Worm (Caenorhabditis elegans) whole organism, L3 larva: ENCODE data around the gene F44A6.3.
A peak's percentile ranks its signal among the peaks of the same experiment; 100 is the strongest.

Experiments
- R02D3.7 ChIP-seq: fragments of 150-350 bp; optimal IDR thresholded peaks from 2 replicates; lab custom pipeline; 2014; ENCODE audit warnings: missing biosample characterization, missing genetic modification characterization
- aly-2 ChIP-seq: fragments of 150-350 bp; optimal IDR thresholded peaks from 2 replicates; lab custom pipeline; 2014; ENCODE audit warnings: missing biosample characterization, missing genetic modification characterization
- ceh-16 ChIP-seq: sonication (generic microtip); optimal IDR thresholded peaks from 2 replicates; lab custom pipeline; 2017; ENCODE audit warnings: missing biosample characterization, missing genetic modification characterization
- ceh-82 ChIP-seq: fragments of 150-350 bp; optimal IDR thresholded peaks from 2 replicates; lab custom pipeline; 2014; ENCODE audit warnings: missing biosample characterization, missing genetic modification characterization
- ceh-9 ChIP-seq: sonication (generic microtip); optimal IDR thresholded peaks from 2 replicates; lab custom pipeline; 2018; ENCODE audit warnings: missing biosample characterization, missing genetic modification characterization
- daf-12 ChIP-seq: fragments of 150-350 bp; optimal IDR thresholded peaks from 2 replicates; lab custom pipeline; 2014; ENCODE audit warnings: missing biosample characterization, missing genetic modification reagents, missing genetic modification characterization
- elt-1 ChIP-seq: fragments of 150-350 bp; optimal IDR thresholded peaks from 2 replicates; lab custom pipeline; 2014; ENCODE audit warnings: missing biosample characterization, missing genetic modification characterization
- elt-2 ChIP-seq: sonication (generic microtip); optimal IDR thresholded peaks from 2 replicates; lab custom pipeline; 2016; ENCODE audit warnings: missing genetic modification reagents, mild to moderate bottlenecking, missing genetic modification characterization, missing compliant biosample characterization
- elt-3 ChIP-seq, 3 experiments: fragments of 150-350 bp in 1 of 3; sonication (generic microtip) in 2 of 3; optimal IDR thresholded peaks; 2 replicates in 2 of 3; 4 replicates in 1 of 3; lab custom pipeline; 2014 to 2017; ENCODE audit warnings: missing biosample characterization in 3 of 3, missing genetic modification characterization in 3 of 3
- eor-1 ChIP-seq, 2 experiments: fragments of 150-350 bp; optimal IDR thresholded peaks; 2 replicates each; lab custom pipeline; 2014 to 2018; ENCODE audit warnings: missing biosample characterization in 2 of 2, missing genetic modification characterization in 2 of 2
- fos-1 ChIP-seq: fragments of 150-350 bp; optimal IDR thresholded peaks from 2 replicates; lab custom pipeline; 2014; ENCODE audit warnings: missing biosample characterization, missing genetic modification characterization
- hmg-11 ChIP-seq: sonication (generic microtip); optimal IDR thresholded peaks from 2 replicates; lab custom pipeline; 2016; ENCODE audit warnings: missing genetic modification characterization, missing compliant biosample characterization
- jun-1 ChIP-seq: fragments of 150-350 bp; optimal IDR thresholded peaks from 2 replicates; lab custom pipeline; 2014; ENCODE audit warnings: missing biosample characterization, missing genetic modification reagents, missing genetic modification characterization
- lin-15B ChIP-seq: fragments of 150-350 bp; optimal IDR thresholded peaks from 2 replicates; lab custom pipeline; 2014; ENCODE audit warnings: missing biosample characterization, missing genetic modification characterization
- lin-39 ChIP-seq: fragments of 150-350 bp; optimal IDR thresholded peaks from 2 replicates; lab custom pipeline; 2018; ENCODE audit warnings: missing biosample characterization, missing genetic modification reagents, missing genetic modification characterization
- lsy-12 ChIP-seq: sonication (generic microtip); optimal IDR thresholded peaks from 2 replicates; lab custom pipeline; 2016; ENCODE audit warnings: mild to moderate bottlenecking, missing genetic modification characterization, missing compliant biosample characterization
- mdl-1 ChIP-seq: fragments of 150-350 bp; optimal IDR thresholded peaks from 2 replicates; lab custom pipeline; 2014; ENCODE audit warnings: missing biosample characterization, missing genetic modification characterization
- mml-1 ChIP-seq: fragments of 150-350 bp; sonication (generic microtip); optimal IDR thresholded peaks from 3 replicates; lab custom pipeline; 2014; ENCODE audit warnings: missing biosample characterization, missing genetic modification characterization
- nhr-11 ChIP-seq: fragments of 150-350 bp; optimal IDR thresholded peaks from 2 replicates; lab custom pipeline; 2014; ENCODE audit warnings: missing biosample characterization, missing genetic modification characterization
- nhr-12 ChIP-seq: fragments of 150-350 bp; optimal IDR thresholded peaks from 2 replicates; lab custom pipeline; 2014; ENCODE audit warnings: missing biosample characterization, missing genetic modification characterization
- nhr-23 ChIP-seq: fragments of 150-350 bp; optimal IDR thresholded peaks from 2 replicates; lab custom pipeline; 2014; ENCODE audit warnings: missing biosample characterization, missing genetic modification reagents, missing genetic modification characterization
- nhr-237 ChIP-seq: fragments of 150-350 bp; optimal IDR thresholded peaks from 2 replicates; lab custom pipeline; 2014; ENCODE audit warnings: missing biosample characterization, missing genetic modification characterization
- nhr-25 ChIP-seq: sonication (generic microtip); optimal IDR thresholded peaks from 2 replicates; lab custom pipeline; 2017; ENCODE audit warnings: missing biosample characterization, missing genetic modification characterization
- nhr-28 ChIP-seq: fragments of 150-350 bp; optimal IDR thresholded peaks from 2 replicates; lab custom pipeline; 2014; ENCODE audit warnings: missing biosample characterization, missing genetic modification characterization
- nhr-67 ChIP-seq: fragments of 150-350 bp; optimal IDR thresholded peaks from 2 replicates; lab custom pipeline; 2014; ENCODE audit warnings: missing biosample characterization, missing genetic modification characterization
- nhr-76 ChIP-seq: fragments of 150-350 bp; sonication (generic microtip); optimal IDR thresholded peaks from 5 replicates; lab custom pipeline; 2014; ENCODE audit warnings: missing biosample characterization, missing genetic modification characterization
- pha-4 ChIP-seq: fragments of 150-350 bp; optimal IDR thresholded peaks from 2 replicates; lab custom pipeline; 2014; ENCODE audit warnings: missing biosample characterization, missing genetic modification reagents, missing genetic modification characterization
- sea-2 ChIP-seq: fragments of 150-350 bp; sonication (generic microtip); optimal IDR thresholded peaks from 4 replicates; lab custom pipeline; 2014; ENCODE audit warnings: missing biosample characterization, missing genetic modification reagents, missing genetic modification characterization
- skn-1 ChIP-seq: fragments of 150-350 bp; optimal IDR thresholded peaks from 2 replicates; lab custom pipeline; 2014; ENCODE audit warnings: missing biosample characterization, missing genetic modification characterization
- snpc-4 ChIP-seq: fragments of 150-350 bp; optimal IDR thresholded peaks from 2 replicates; lab custom pipeline; 2014; ENCODE audit warnings: missing biosample characterization, missing genetic modification characterization
- tbx-2 ChIP-seq: sonication (generic microtip); optimal IDR thresholded peaks from 2 replicates; lab custom pipeline; 2016; ENCODE audit warnings: mild to moderate bottlenecking, missing genetic modification characterization, missing compliant biosample characterization
- unc-62 ChIP-seq: fragments of 150-350 bp; sonication (generic microtip); optimal IDR thresholded peaks from 4 replicates; lab custom pipeline; 2014; ENCODE audit warnings: missing biosample characterization, missing genetic modification reagents, missing genetic modification characterization
- zag-1 ChIP-seq: fragments of 150-350 bp; optimal IDR thresholded peaks from 2 replicates; lab custom pipeline; 2014; ENCODE audit warnings: missing biosample characterization, missing genetic modification characterization
- ztf-11 ChIP-seq: fragments of 150-350 bp; optimal IDR thresholded peaks from 2 replicates; lab custom pipeline; 2014; ENCODE audit warnings: missing biosample characterization, missing genetic modification characterization

The F44A6.3 gene

ce11 chrX:10212469-10212868 is at the start of gene F44A6.3:
Gene F44A6.3 (plus strand): TSS chrX:10212769.
- no peak for TF ChIP-seq nhr-25 (tag; lab: Kevin White, UChicago)
- TF ChIP-seq ztf-11, result no peak
- no peak for TF ChIP-seq elt-3 (tag; optimal IDR thresholded peaks at IDR 0.05; lab: Kevin White, UChicago)
- TF ChIP-seq R02D3.7 (tag; lab: Kevin White, UChicago), result no peak
- TF ChIP-seq pha-4 (tag; lab: Kevin White, UChicago), result no peak
- no peak for TF ChIP-seq snpc-4
- no peak for TF ChIP-seq unc-62
- TF ChIP-seq eor-1 (tag; optimal IDR thresholded peaks at IDR 0.05; lab: Kevin White, UChicago), result no peak
- no peak for TF ChIP-seq ceh-9 (tag; lab: Kevin White, UChicago)
- no peak for TF ChIP-seq ceh-82 (tag; lab: Kevin White, UChicago)
- no peak for TF ChIP-seq jun-1 (tag; lab: Kevin White, UChicago)
- TF ChIP-seq nhr-11 (tag; lab: Kevin White, UChicago), result no peak
- no peak for TF ChIP-seq elt-1 (tag; lab: Kevin White, UChicago)
- no peak for TF ChIP-seq nhr-76 (tag; lab: Kevin White, UChicago)
- no peak for TF ChIP-seq aly-2 (tag; lab: Kevin White, UChicago)
- no peak for TF ChIP-seq nhr-67 (tag; lab: Kevin White, UChicago)

ce11 chrX:10163212-10163611 is 49.4 kb upstream of the F44A6.3 start:
- TF ChIP-seq fos-1, result no peak
- TF ChIP-seq lin-39 (tag; lab: Kevin White, UChicago), result no peak
- TF ChIP-seq lin-15B (tag; lab: Kevin White, UChicago), result no peak
- no peak for TF ChIP-seq elt-2
- no peak for TF ChIP-seq elt-3 (tag; optimal IDR thresholded peaks at IDR 0.05; lab: Kevin White, UChicago)
- TF ChIP-seq daf-12 (tag; lab: Kevin White, UChicago), result no peak
- TF ChIP-seq R02D3.7 (tag; lab: Kevin White, UChicago), result no peak
- TF ChIP-seq ceh-16 (tag; lab: Kevin White, UChicago), result no peak
- no peak for TF ChIP-seq nhr-237 (tag; lab: Kevin White, UChicago)
- no peak for TF ChIP-seq skn-1 (tag; lab: Kevin White, UChicago)
- no peak for TF ChIP-seq snpc-4
- TF ChIP-seq nhr-67 (tag; lab: Kevin White, UChicago), result no peak
- TF ChIP-seq sea-2, result no peak
- TF ChIP-seq, all 47 proteins: peak for 0

- TF ChIP-seq mml-1 (tag; lab: Kevin White, UChicago) (no peak), lin-39 (tag; lab: Kevin White, UChicago) (no peak), ceh-9 (tag; lab: Kevin White, UChicago) (no peak), mdl-1 (no peak), elt-3 (tag; optimal IDR thresholded peaks at IDR 0.05; lab: Kevin White, UChicago) (no peak), fos-1 (no peak), nhr-28 (tag; lab: Kevin White, UChicago) (no peak), tbx-2 (tag; lab: Kevin White, UChicago) (no peak), nhr-12 (tag; lab: Kevin White, UChicago) (no peak), ceh-82 (tag; lab: Kevin White, UChicago) (no peak)
Measured at ce11 chrX:10167005-10167404, 45.6 kb upstream of the F44A6.3 start, which contains the start of gene rnp-9. Gene rnp-9 (plus strand): TSS chrX:10167305.

ce11 chrX:10168534-10168933 is 44.0 kb upstream of the F44A6.3 start:
- TF ChIP-seq hmg-11 (no peak), lin-15B (tag; lab: Kevin White, UChicago) (no peak), sea-2 (no peak), zag-1 (no peak), ceh-9 (tag; lab: Kevin White, UChicago) (no peak), lsy-12 (peak; percentile 14), nhr-12 (tag; lab: Kevin White, UChicago) (no peak), nhr-23 (peak; percentile 80)

ce11 chrX:10170598-10170997 is 42.0 kb upstream of the F44A6.3 start:
- TF ChIP-seq tbx-2 (tag; lab: Kevin White, UChicago) (no peak), nhr-23 (peak; percentile 36)
